Worm (Caenorhabditis elegans) whole organism, L4 larva: Measurements from ENCODE around the gene F55A11.1.

Source experiments
- R02D3.7 ChIP-seq: fragments of 150-350 bp; sonication (generic microtip); optimal IDR thresholded peaks from 3 replicates; lab custom pipeline; 2014; ENCODE audit warnings: missing biosample characterization, missing genetic modification characterization
- ZK546.5 ChIP-seq, 2 experiments: sonication (generic microtip); optimal IDR thresholded peaks; 2 replicates each; lab custom pipeline; 2017; ENCODE audit warnings: missing biosample characterization in 2 of 2, missing genetic modification characterization in 2 of 2
- ceh-82 ChIP-seq: sonication (generic microtip); optimal IDR thresholded peaks from 2 replicates; lab custom pipeline; 2017; ENCODE audit warnings: missing biosample characterization, missing genetic modification characterization
- hif-1 ChIP-seq, 2 experiments: sonication (generic microtip); optimal IDR thresholded peaks; 2 replicates each; lab custom pipeline; 2016 to 2017; ENCODE audit warnings: missing compliant biosample characterization in 2 of 2, missing genetic modification characterization in 2 of 2, missing genetic modification reagents in 2 of 2, missing genotype in 2 of 2, mild to moderate bottlenecking in 1 of 2
- mes-2 ChIP-seq: sonication (generic microtip); optimal IDR thresholded peaks from 2 replicates; lab custom pipeline; 2016; ENCODE audit warnings: missing genotype, mild to moderate bottlenecking, missing genetic modification characterization, missing compliant biosample characterization; ENCODE audit not compliant: poor library complexity, severe bottlenecking
- nhr-77 ChIP-seq: fragments of 150-350 bp; optimal IDR thresholded peaks from 2 replicates; lab custom pipeline; 2014; ENCODE audit warnings: missing biosample characterization, missing genetic modification characterization
- pha-4 ChIP-seq, 2 experiments: fragments of 150-350 bp in 1 of 2; fragments of 200-800 bp in 1 of 2; sonication (Bioruptor generic) in 1 of 2; IDR thresholded peaks in 1 of 2; optimal IDR thresholded peaks in 1 of 2; 2 replicates each; pipeline versions ENCODE4 v1.3.6 to Lab custom; 2014 to 2022; ENCODE audit warnings: missing genetic modification characterization in 2 of 2, missing genetic modification reagents in 2 of 2, missing biosample characterization in 1 of 2, missing compliant biosample characterization in 1 of 2
- rbr-2 ChIP-seq: sonication (generic microtip); optimal IDR thresholded peaks from 2 replicates; lab custom pipeline; 2016; ENCODE audit warnings: missing genotype, missing genetic modification characterization, missing compliant biosample characterization

ce11 chrV:11741078-11741477, 23.1 kb downstream of the F55A11.1 start:
- TF ChIP-seq nhr-77 (tag; lab: Kevin White, UChicago) (no peak), R02D3.7 (tag; lab: Kevin White, UChicago) (no peak), mes-2 (tag; lab: Kevin White, UChicago) (no peak), pha-4 (GFP tag; IDR thresholded peaks at IDR 0.05; lab: Robert Waterston, UW) (no peak), pha-4 (tag; optimal IDR thresholded peaks at IDR 0.05; lab: Kevin White, UChicago) (no peak), hif-1 (tag; optimal IDR thresholded peaks at IDR 0.05; lab: Kevin White, UChicago) (no peak), rbr-2 (tag; lab: Kevin White, UChicago) (no peak), ZK546.5 (tag; optimal IDR thresholded peaks at IDR 0.05; lab: Kevin White, UChicago) (no peak), ceh-82 (tag; lab: Kevin White, UChicago) (no peak)
